Worm (Caenorhabditis elegans) whole organism, dauer: ENCODE measurements around the gene C25D7.10.
"Not testable (repeated sequence)": the region's sequence is repeated elsewhere in the genome, so short reads cannot be mapped to it uniquely, and the experiment has no call there.

Experiments used
- unc-62 ChIP-seq: sonication (generic microtip); optimal IDR thresholded peaks from 2 replicates; lab custom pipeline; 2017; ENCODE audit warnings: missing biosample characterization, missing genetic modification reagents, missing genetic modification characterization

C25D7.10 gene

DNA sequence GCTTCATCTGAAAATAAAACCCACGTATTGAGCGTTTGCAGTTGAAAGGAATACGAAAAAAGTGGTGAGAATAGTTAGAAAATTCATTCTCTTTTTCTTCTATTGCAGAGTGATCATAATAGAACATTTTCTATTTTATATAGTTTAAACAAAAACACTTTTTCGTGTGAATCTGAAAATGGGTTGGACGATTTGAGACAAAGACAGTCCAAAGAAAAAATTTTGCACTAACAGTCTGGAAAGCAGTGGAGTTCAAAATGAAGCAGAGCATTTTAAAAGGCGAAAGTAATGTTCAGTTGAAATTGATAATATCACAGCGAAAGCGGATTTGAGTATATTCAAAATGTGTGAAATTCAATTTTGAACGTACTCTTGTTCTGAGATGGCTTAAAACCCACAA, 21.3 kb downstream of the C25D7.10 start, which contains the start of gene C01G10.18:
Gene C01G10.18, minus strand, starts transcription at position 101 of the 400 bp plus-strand sequence.
- TF ChIP-seq unc-62 (GFP tag; lab: Kevin White, UChicago) = no peak

DNA sequence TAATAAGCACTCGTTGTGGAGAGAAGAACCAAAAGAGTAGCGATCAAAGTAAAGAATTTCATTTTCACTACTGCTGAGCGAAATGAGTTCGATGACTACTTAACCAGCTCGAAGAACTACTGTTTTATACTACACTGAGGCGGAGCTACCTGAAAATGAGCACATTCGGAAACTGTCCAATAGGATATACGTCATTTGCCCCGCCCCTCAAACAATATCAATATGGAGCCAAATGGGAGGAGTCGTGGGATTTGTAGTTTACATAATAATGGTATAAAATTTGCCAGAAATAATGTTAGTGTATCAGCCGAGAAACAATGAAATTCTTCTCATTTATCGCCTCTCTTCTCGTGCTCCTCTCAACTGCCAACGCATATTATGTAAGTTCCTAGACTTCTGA, 22.2 kb downstream of the C25D7.10 start, which contains the start of the genes C01G10.5 and C01G10.4:
Gene C01G10.5, minus strand, starts transcription at position 101 of the 400 bp plus-strand sequence.
Gene C01G10.4, plus strand, starts transcription at position 303 of the 400 bp plus-strand sequence.
- TF ChIP-seq unc-62 (GFP tag; lab: Kevin White, UChicago) = no peak

DNA sequence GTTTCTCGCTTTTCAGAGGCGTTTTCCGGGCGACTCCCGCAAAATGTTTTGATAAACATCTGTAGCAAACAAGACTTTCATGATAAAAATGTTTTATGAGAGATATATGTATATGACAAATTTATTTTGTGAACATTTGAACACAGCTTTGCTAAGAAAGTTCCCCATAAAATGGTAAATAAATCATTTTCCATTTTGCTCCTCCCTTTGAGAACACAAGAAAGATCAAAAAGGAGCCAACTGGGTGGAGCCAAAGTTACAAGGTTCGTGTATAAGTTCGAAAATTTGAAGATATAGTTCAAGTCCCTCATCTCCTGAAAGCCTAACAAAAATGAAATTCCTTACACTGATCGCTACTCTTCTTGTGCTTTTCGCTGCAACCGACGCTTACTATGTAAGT, 23.2 kb downstream of the C25D7.10 start, which contains the start of gene C01G10.17:
Gene C01G10.17, plus strand, starts transcription at position 301 of the 400 bp plus-strand sequence.
- no peak for TF ChIP-seq unc-62 (GFP tag; lab: Kevin White, UChicago)

DNA sequence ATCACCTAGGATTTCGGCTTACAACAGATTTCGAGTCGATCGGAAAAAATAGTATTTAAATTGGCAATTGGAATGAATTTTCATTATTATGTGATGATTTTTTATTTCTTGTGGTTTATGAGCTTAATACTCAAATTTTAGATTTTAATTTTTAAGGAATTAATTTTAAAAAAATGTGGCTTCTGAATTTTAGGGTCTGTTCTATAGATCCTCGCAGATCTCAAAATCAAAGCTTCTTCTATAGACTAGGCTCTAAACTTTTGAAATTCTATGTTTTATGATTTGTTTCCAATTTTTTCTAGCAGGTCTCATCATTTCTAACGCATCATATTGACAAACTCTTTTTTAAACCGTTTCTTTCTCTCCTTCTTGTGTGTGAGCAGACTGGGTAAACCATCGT, 25.4 kb downstream of the C25D7.10 start, which contains the start of gene txt-12:
Gene txt-12, plus strand, starts transcription at position 301 of the 400 bp plus-strand sequence.
- no peak for TF ChIP-seq unc-62 (GFP tag; lab: Kevin White, UChicago)

DNA sequence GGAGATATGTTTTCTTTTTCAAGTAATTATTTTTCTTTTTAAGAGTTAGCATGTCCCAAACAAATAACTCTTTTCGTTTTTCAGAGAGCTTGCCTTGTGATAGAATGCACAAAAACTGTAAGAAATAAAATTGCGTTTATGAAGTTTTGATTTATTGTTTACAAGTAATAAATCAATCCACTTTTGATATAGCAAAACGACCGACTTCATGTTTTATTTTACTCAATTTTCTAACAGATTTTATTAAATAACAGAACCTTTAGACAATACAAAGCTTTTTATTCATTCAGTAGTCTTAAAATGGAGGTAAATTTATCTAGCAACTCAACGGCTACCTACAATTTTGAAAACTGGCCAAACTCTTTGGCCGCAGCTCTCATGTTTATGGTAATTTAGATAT, 27.5 kb downstream of the C25D7.10 start, which contains the start of gene srx-78:
Gene srx-78, plus strand, starts transcription at position 301 of the 400 bp plus-strand sequence.
- no peak for TF ChIP-seq unc-62 (GFP tag; lab: Kevin White, UChicago)

DNA sequence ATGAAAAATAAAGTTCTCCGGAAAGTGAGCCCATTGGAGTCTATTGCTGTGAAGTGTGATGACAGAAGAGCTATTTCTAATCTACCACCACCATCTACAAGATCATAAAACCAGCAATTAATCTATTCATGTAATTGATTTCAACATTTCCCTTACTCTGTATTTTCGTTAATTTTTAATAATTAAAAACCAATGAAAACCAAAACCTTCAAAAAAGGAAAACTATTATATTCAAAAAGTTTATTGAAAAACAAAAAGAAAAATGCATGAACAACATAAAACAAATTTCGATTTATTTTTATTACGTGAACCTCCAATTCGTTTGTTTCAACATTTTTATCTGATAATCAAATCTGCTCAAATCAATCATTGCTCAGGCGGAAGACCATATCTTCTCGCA, 32.2 kb downstream of the C25D7.10 start, which contains the start of gene C01G10.1:
Gene C01G10.1, plus strand, starts transcription at position 301 of the 400 bp plus-strand sequence.
- no peak for TF ChIP-seq unc-62 (GFP tag; lab: Kevin White, UChicago)

DNA sequence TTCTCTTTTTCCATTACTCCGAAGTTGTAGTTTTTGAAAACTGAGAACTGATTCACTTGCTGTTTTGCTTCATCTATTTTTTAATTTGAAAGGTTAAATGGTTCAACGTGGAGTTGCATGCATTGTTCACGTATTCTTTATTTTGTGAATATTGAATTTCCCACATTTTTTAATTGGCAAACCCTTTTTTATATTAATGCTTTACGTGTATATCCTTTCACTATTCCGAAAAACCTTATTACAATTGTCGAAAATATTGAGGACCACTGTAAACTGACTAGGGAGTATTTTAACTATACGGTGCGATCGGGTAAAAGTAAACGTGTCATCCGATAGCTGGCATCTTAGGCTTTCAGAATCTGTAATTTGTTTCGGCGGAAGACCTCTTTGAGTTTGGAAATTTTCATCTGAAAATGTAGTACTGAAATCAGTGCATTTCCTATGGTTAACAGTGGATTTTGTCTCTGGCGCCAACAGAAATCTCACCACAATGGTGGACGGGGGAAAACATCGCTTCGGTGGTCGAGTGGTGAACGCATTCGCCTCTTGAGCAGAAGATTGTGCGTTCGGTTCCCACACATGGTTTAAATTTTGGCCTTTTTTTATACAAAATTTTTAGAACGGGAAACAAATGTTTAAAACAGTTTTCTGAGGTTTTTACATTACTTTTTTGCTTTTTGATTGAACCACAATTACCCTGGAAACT, 38.8 kb downstream of the C25D7.10 start, which contains the start of gene C01G10.14:
Gene C01G10.14, minus strand, starts transcription at position 51 of the 706 bp plus-strand sequence.
- TF ChIP-seq unc-62 (GFP tag; lab: Kevin White, UChicago) = not testable (repeated sequence)

DNA sequence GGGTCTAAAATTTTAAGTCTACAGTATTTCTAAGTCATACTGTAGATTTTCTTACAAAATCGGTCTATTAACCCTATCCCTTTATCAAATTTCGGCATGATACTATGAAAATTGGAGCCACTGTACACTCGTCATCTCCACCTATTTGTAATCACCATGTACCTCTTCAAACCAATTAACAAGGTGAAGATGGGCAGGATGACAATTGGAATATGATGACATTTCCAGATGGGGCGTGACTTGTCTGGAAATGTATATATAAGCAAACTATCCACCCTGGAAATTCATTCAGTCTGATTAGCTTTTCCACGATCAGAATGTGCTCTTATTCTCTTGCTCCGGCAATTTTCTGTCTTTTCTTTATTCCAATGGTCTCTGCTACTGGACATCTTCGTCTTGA, 42.0 kb downstream of the C25D7.10 start, which contains the start of gene Y75B12A.2:
Gene Y75B12A.2, plus strand, starts transcription at position 301 of the 400 bp plus-strand sequence.
- no peak for TF ChIP-seq unc-62 (GFP tag; lab: Kevin White, UChicago)

DNA sequence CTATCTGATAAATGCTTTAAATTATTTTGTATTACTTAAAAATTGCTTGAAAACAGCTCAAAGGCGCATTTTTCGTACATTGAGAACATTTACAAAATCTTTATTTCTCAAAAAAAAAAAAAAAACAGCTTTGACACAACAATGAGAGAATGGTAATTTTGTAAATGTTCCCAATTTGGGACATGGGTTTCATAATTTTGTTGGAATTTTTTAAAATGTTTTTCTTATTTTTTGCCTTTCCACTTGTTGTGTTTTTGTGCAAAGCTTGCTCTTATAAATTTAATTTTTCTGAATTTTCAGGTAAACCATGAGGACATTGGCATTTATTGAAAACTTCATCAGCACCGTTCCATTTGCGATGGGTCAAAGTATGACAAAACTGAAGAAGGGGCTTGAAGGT, 44.4 kb downstream of the C25D7.10 start, which contains the start of gene T01G5.7:
Gene T01G5.7, plus strand, starts transcription at position 301 of the 400 bp plus-strand sequence.
- no peak for TF ChIP-seq unc-62 (GFP tag; lab: Kevin White, UChicago)

DNA sequence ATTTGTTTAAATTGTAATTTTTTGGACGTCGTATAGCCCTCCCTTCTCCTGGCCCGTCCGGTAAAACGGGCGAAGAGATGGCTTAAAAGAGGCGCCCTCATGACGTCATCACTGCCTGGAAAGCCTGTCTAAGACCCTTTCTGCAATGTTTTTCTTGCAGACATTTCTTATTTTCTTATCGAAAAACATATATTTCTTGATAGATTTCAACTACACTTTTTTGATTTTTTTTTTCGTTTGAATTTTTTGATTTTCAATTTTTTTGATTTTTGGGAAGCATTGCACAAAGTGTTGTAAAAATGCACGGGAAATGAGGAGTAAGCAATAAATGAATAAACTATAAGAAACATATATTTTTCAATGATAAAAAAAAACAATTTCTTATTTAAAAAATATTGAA, 46.7 kb downstream of the C25D7.10 start, which contains the start of gene T01G5.6:
Gene T01G5.6, minus strand, starts transcription at position 101 of the 400 bp plus-strand sequence.
- no peak for TF ChIP-seq unc-62 (GFP tag; lab: Kevin White, UChicago)

DNA sequence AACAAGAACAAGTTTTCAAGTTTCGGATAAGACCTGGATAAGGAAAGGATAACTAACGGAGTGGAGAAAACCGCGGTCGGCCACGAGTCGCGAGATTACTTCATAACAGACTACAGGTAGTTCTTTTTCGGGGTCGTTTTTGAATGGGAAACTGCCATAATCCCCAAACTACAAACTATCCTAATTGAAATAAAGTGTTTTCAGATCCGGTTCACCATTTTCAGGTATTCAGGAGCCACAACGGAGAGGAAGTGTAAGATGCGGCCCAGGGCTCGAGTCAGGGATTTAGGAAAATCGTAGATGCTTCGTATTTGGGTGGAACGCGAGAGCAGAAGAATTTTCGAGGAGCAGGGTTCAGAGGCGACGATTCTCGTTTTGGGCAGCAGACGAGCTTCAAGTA, 48.7 kb downstream of the C25D7.10 start, which contains the start of gene T01G5.8:
Gene T01G5.8, plus strand, starts transcription at position 301 of the 400 bp plus-strand sequence.
- TF ChIP-seq unc-62 (GFP tag; lab: Kevin White, UChicago) = not testable (repeated sequence)
